Fruit fly (Drosophila melanogaster) whole organism, embryonic: ENCODE measurements around the gene alpha-Est8.

ENCODE experiments used
- Aef1 ChIP-seq: fragments of 200-800 bp; sonication (Bioruptor generic); IDR thresholded peaks from 3 replicates; pipeline ENCODE4 v1.3.6; 2022; ENCODE audit warnings: missing biosample characterization, missing genetic modification characterization
- Atf-2 ChIP-seq: fragments of 200-800 bp; sonication (Bioruptor generic); optimal IDR thresholded peaks from 2 replicates; lab custom pipeline; 2016; ENCODE audit warnings: missing biosample characterization, missing genetic modification characterization
- CG10654 ChIP-seq: fragments of 200-800 bp; sonication (Bioruptor generic); optimal IDR thresholded peaks from 2 replicates; lab custom pipeline; 2016; ENCODE audit warnings: missing biosample characterization, missing genetic modification characterization
- CG11695 ChIP-seq: fragments of 200-800 bp; sonication (Bioruptor generic); IDR thresholded peaks from 3 replicates; pipeline ENCODE4 v1.3.6; 2022; ENCODE audit warnings: missing biosample characterization, missing genetic modification characterization
- CG12769 ChIP-seq: fragments of 200-800 bp; sonication (Bioruptor generic); optimal IDR thresholded peaks from 2 replicates; lab custom pipeline; 2019; ENCODE audit warnings: missing biosample characterization, mild to moderate bottlenecking, missing genetic modification characterization, moderate library complexity
- CG13287 ChIP-seq: fragments of 200-800 bp; sonication (Bioruptor generic); IDR thresholded peaks from 2 replicates; pipeline ENCODE4 v1.3.6; 2022; ENCODE audit warnings: missing biosample characterization, missing genetic modification characterization; ENCODE audit not compliant: partially characterized antibody
- CG15269 ChIP-seq: fragments of 200-800 bp; sonication (Bioruptor generic); optimal IDR thresholded peaks from 2 replicates; lab custom pipeline; 2018; ENCODE audit warnings: missing biosample characterization, mild to moderate bottlenecking, missing genetic modification characterization, moderate library complexity
- CG1647 ChIP-seq: fragments of 200-800 bp; sonication (Bioruptor generic); optimal IDR thresholded peaks from 3 replicates; lab custom pipeline; 2016; ENCODE audit warnings: missing biosample characterization, missing genetic modification characterization
- CG17328 ChIP-seq: fragments of 200-800 bp; sonication (Bioruptor generic); IDR thresholded peaks from 2 replicates; pipeline ENCODE4 v1.3.6; 2022; ENCODE audit warnings: missing biosample characterization, missing genetic modification characterization
- CG18476 ChIP-seq: fragments of 200-800 bp; sonication (Bioruptor generic); optimal IDR thresholded peaks from 2 replicates; lab custom pipeline; 2016; ENCODE audit warnings: missing biosample characterization, mild to moderate bottlenecking, missing genetic modification characterization
- CG2678 ChIP-seq: fragments of 200-800 bp; sonication (Bioruptor generic); optimal IDR thresholded peaks from 3 replicates; lab custom pipeline; 2019; ENCODE audit warnings: missing biosample characterization, mild to moderate bottlenecking, missing genetic modification characterization, moderate library complexity
- CG31365 ChIP-seq: fragments of 200-800 bp; sonication (Bioruptor generic); optimal IDR thresholded peaks from 2 replicates; lab custom pipeline; 2018; ENCODE audit warnings: missing biosample characterization, mild to moderate bottlenecking, missing genetic modification characterization
- CG33557 ChIP-seq: fragments of 200-800 bp; sonication (Bioruptor generic); optimal IDR thresholded peaks from 2 replicates; lab custom pipeline; 2019; ENCODE audit warnings: missing biosample characterization, mild to moderate bottlenecking, missing genetic modification characterization, moderate library complexity
- CG34376 ChIP-seq: fragments of 200-800 bp; sonication (Bioruptor generic); optimal IDR thresholded peaks from 2 replicates; lab custom pipeline; 2018; ENCODE audit warnings: missing biosample characterization, mild to moderate bottlenecking, missing genetic modification characterization
- CG42726 ChIP-seq: fragments of 200-800 bp; sonication (Bioruptor generic); IDR thresholded peaks from 2 replicates; pipeline ENCODE4 v1.3.6; 2022; ENCODE audit warnings: missing biosample characterization, missing genetic modification characterization; ENCODE audit not compliant: partially characterized antibody
- CG9727 ChIP-seq: fragments of 200-800 bp; sonication (Bioruptor generic); optimal IDR thresholded peaks from 3 replicates; lab custom pipeline; 2017; ENCODE audit warnings: missing biosample characterization, mild to moderate bottlenecking, missing genetic modification characterization
- CG9817 ChIP-seq: fragments of 200-800 bp; sonication (Bioruptor generic); optimal IDR thresholded peaks from 2 replicates; lab custom pipeline; 2018; ENCODE audit warnings: missing biosample characterization, mild to moderate bottlenecking, missing genetic modification characterization, moderate library complexity
- Ets65A ChIP-seq: fragments of 200-800 bp; sonication (Bioruptor generic); peaks from one replicate; lab custom pipeline; 2016; ENCODE audit warnings: missing biosample characterization, missing genetic modification characterization
- Ets97D ChIP-seq: fragments of 200-800 bp; sonication (Bioruptor generic); optimal IDR thresholded peaks from 3 replicates; lab custom pipeline; 2016; ENCODE audit warnings: missing biosample characterization, missing genetic modification characterization
- Gsc ChIP-seq: fragments of 200-800 bp; sonication (Bioruptor generic); IDR thresholded peaks from 2 replicates; pipeline ENCODE4 v1.3.6; 2022; ENCODE audit warnings: missing biosample characterization, missing genetic modification characterization
- Lim3 ChIP-seq: fragments of 200-800 bp; sonication (Bioruptor generic); IDR thresholded peaks from 2 replicates; pipeline ENCODE4 v1.3.6; 2022; ENCODE audit warnings: missing biosample characterization, missing genetic modification characterization
- Med ChIP-seq: fragments of 200-800 bp; sonication (Bioruptor generic); peaks from one replicate; lab custom pipeline; 2016; ENCODE audit warnings: missing biosample characterization, missing genetic modification characterization, mild to moderate bottlenecking, inconsistent platforms, moderate library complexity
- NFAT ChIP-seq: fragments of 200-800 bp; sonication (Bioruptor generic); IDR thresholded peaks from 2 replicates; pipeline ENCODE4 v1.3.6; 2022; ENCODE audit warnings: missing biosample characterization, missing genetic modification characterization
- Pdp1 ChIP-seq, 2 experiments: fragments of 200-800 bp; sonication (Bioruptor generic); optimal IDR thresholded peaks; 3 replicates each; lab custom pipeline; 2016; ENCODE audit warnings: missing biosample characterization in 2 of 2, missing genetic modification characterization in 2 of 2, mild to moderate bottlenecking in 1 of 2, moderate library complexity in 1 of 2
- Ptx1 ChIP-seq: fragments of 200-800 bp; sonication (Bioruptor generic); IDR thresholded peaks from 2 replicates; pipeline ENCODE4 v1.3.6; 2022; ENCODE audit warnings: missing biosample characterization, missing genetic modification characterization
- Sox100B ChIP-seq: fragments of 200-800 bp; sonication (Bioruptor generic); optimal IDR thresholded peaks from 3 replicates; lab custom pipeline; 2018; ENCODE audit warnings: missing biosample characterization, mild to moderate bottlenecking, missing genetic modification characterization
- Sox102F ChIP-seq: fragments of 200-800 bp; sonication (Bioruptor generic); optimal IDR thresholded peaks from 2 replicates; lab custom pipeline; 2018; ENCODE audit warnings: missing biosample characterization, mild to moderate bottlenecking, missing genetic modification characterization, moderate library complexity
- Sry-β ChIP-seq: fragments of 200-800 bp; sonication (Bioruptor generic); optimal IDR thresholded peaks from 2 replicates; lab custom pipeline; 2018; ENCODE audit warnings: missing biosample characterization, mild to moderate bottlenecking, missing genetic modification characterization, moderate library complexity
- al ChIP-seq: fragments of 200-800 bp; sonication (Bioruptor generic); IDR thresholded peaks from 2 replicates; pipeline ENCODE4 v1.3.6; 2022; ENCODE audit warnings: missing biosample characterization, missing genetic modification characterization
- ase ChIP-seq: fragments of 200-800 bp; sonication (Bioruptor generic); IDR thresholded peaks from 3 replicates; pipeline ENCODE4 v1.3.6; 2022; ENCODE audit warnings: missing biosample characterization, missing genetic modification characterization
- bab2 ChIP-seq: fragments of 200-800 bp; sonication (Bioruptor generic); optimal IDR thresholded peaks from 2 replicates; lab custom pipeline; 2016; ENCODE audit warnings: missing biosample characterization, missing genetic modification characterization
- chinmo ChIP-seq: fragments of 200-800 bp; sonication (Bioruptor generic); IDR thresholded peaks from 4 replicates; pipeline ENCODE4 v1.3.6; 2022; ENCODE audit warnings: missing biosample characterization, missing genetic modification characterization; ENCODE audit not compliant: partially characterized antibody
- chm ChIP-seq: fragments of 200-800 bp; sonication (Bioruptor generic); IDR thresholded peaks from 2 replicates; pipeline ENCODE4 v1.3.6; 2022; ENCODE audit warnings: missing biosample characterization, missing genetic modification characterization
- corto ChIP-seq: fragments of 200-800 bp; sonication (Bioruptor generic); optimal IDR thresholded peaks from 2 replicates; lab custom pipeline; 2016; ENCODE audit warnings: missing biosample characterization, mild to moderate bottlenecking, missing genetic modification characterization, moderate library complexity
- cwo ChIP-seq: fragments of 200-800 bp; sonication (Bioruptor generic); optimal IDR thresholded peaks from 3 replicates; lab custom pipeline; 2017; ENCODE audit warnings: missing biosample characterization, missing genetic modification characterization, mild to moderate bottlenecking, moderate library complexity, missing genetic modification reagents
- exex ChIP-seq: fragments of 200-800 bp; sonication (Bioruptor generic); optimal IDR thresholded peaks from 4 replicates; lab custom pipeline; 2018; ENCODE audit warnings: missing biosample characterization, mild to moderate bottlenecking, missing genetic modification characterization, moderate library complexity
- fd102C ChIP-seq: fragments of 200-800 bp; sonication (Bioruptor generic); optimal IDR thresholded peaks from 2 replicates; lab custom pipeline; 2018; ENCODE audit warnings: missing biosample characterization, mild to moderate bottlenecking, missing genetic modification characterization, moderate library complexity
- fru ChIP-seq: fragments of >200 bp; optimal IDR thresholded peaks from 2 replicates; lab custom pipeline; 2017
- grn ChIP-seq: fragments of 200-800 bp; sonication (Bioruptor generic); optimal IDR thresholded peaks from 3 replicates; lab custom pipeline; 2017; ENCODE audit warnings: missing biosample characterization, missing genetic modification characterization
- gro ChIP-seq: fragments of 200-800 bp; sonication (Bioruptor generic); optimal IDR thresholded peaks from 2 replicates; lab custom pipeline; 2016; ENCODE audit warnings: missing biosample characterization, missing genetic modification characterization
- hkb ChIP-seq, 2 experiments: fragments of 200-800 bp in 1 of 2; fragments of >200 bp in 1 of 2; sonication (Bioruptor generic) in 1 of 2; IDR thresholded peaks in 1 of 2; optimal IDR thresholded peaks in 1 of 2; 2 replicates each; pipeline versions ENCODE4 v1.3.6 to Lab custom; 2017 to 2022; ENCODE audit warnings: missing biosample characterization in 1 of 2, missing genetic modification characterization in 1 of 2
- lab ChIP-seq: fragments of 200-800 bp; sonication (Bioruptor generic); optimal IDR thresholded peaks from 3 replicates; lab custom pipeline; 2017; ENCODE audit warnings: missing biosample characterization, missing genetic modification characterization, mild to moderate bottlenecking, moderate library complexity, missing genetic modification reagents
- lilli ChIP-seq: fragments of 200-800 bp; sonication (Bioruptor generic); optimal IDR thresholded peaks from 3 replicates; lab custom pipeline; 2016; ENCODE audit warnings: missing biosample characterization, missing genetic modification characterization
- mirr ChIP-seq: fragments of 200-800 bp; sonication (Bioruptor generic); optimal IDR thresholded peaks from 3 replicates; lab custom pipeline; 2018; ENCODE audit warnings: missing biosample characterization, mild to moderate bottlenecking, missing genetic modification characterization
- ranshi ChIP-seq: fragments of 200-800 bp; sonication (Bioruptor generic); IDR thresholded peaks from 2 replicates; pipeline ENCODE4 v1.3.6; 2022; ENCODE audit warnings: missing biosample characterization, missing genetic modification characterization
- seq ChIP-seq: fragments of 200-800 bp; sonication (Bioruptor generic); IDR thresholded peaks from 2 replicates; pipeline ENCODE4 v1.3.6; 2022; ENCODE audit warnings: missing biosample characterization, missing genetic modification characterization
- sob ChIP-seq: fragments of 200-800 bp; sonication (Bioruptor generic); IDR thresholded peaks from 2 replicates; pipeline ENCODE4 v1.3.6; 2022; ENCODE audit warnings: missing biosample characterization, missing genetic modification characterization
- sr ChIP-seq: fragments of 200-800 bp; sonication (Bioruptor generic); IDR thresholded peaks from 3 replicates; pipeline ENCODE4 v1.3.6; 2022; ENCODE audit warnings: missing biosample characterization, missing genetic modification characterization
- sug ChIP-seq: fragments of 200-800 bp; optimal IDR thresholded peaks from 2 replicates; lab custom pipeline; 2019; ENCODE audit warnings: missing biosample characterization, mild to moderate bottlenecking, missing genetic modification characterization, moderate library complexity
- ttk ChIP-seq: fragments of 200-800 bp; sonication (Bioruptor generic); IDR thresholded peaks from 2 replicates; pipeline ENCODE4 v2.1.2; 2022; ENCODE audit warnings: missing biosample characterization, missing genetic modification characterization

Gene alpha-Est8

dm6 chr3R:7500513-7500912, 15.0 kb downstream of the alpha-Est8 start (continued):
- no peak for TF ChIP-seq Lim3
- TF ChIP-seq CG9817, result peak; percentile 15
- peak; percentile 53 for TF ChIP-seq CG12769 (tag; lab: Kevin White, UChicago)
- TF ChIP-seq CG17328 (GFP tag; lab: Robert Waterston, UW), result peak; percentile 11; the same call in 1 of the 2 replicates
- TF ChIP-seq Ptx1 (GFP tag; lab: Robert Waterston, UW), result peak; percentile 54
- TF ChIP-seq exex (tag; lab: Kevin White, UChicago), result no peak
- 0 out of 3 replicates have a peak, but pooled peaks have one; percentile 46 for TF ChIP-seq CG11695 (GFP tag; lab: Robert Waterston, UW)
- TF ChIP-seq Ets97D (GFP tag; lab: Kevin White, UChicago), result no peak
- no peak for TF ChIP-seq hkb (optimal IDR thresholded peaks at IDR 0.05; lab: Kevin White, UChicago)
- TF ChIP-seq hkb (GFP tag; IDR thresholded peaks at IDR 0.05; lab: Robert Waterston, UW), result no peak
- peak; percentile 38 for TF ChIP-seq Sox102F
- no peak for TF ChIP-seq corto
- peak; percentile 10 for TF ChIP-seq CG9727 (GFP tag; lab: Kevin White, UChicago)

dm6 chr3R:7499488-7499887, 16.0 kb downstream of the alpha-Est8 start:
- TF ChIP-seq fd102C (no peak), Pdp1 (GFP tag; optimal IDR thresholded peaks at IDR 0.05; lab: Kevin White, UChicago) (peak in 1 of 2 experiments; percentile 95), CG42726 (GFP tag; lab: Robert Waterston, UW) (no peak), CG10654 (no peak), Med (peak; percentile 32), exex (tag; lab: Kevin White, UChicago) (peak; percentile 71), Ets65A (GFP tag; lab: Kevin White, UChicago) (no peak), ttk (GFP tag; lab: Robert Waterston, UW) (no peak), Sox100B (GFP tag; lab: Kevin White, UChicago) (no peak), Aef1 (GFP tag; lab: Robert Waterston, UW) (no peak), CG34376 (GFP tag; lab: Kevin White, UChicago) (peak; percentile 73), sug (tag; lab: Kevin White, UChicago) (peak; percentile 67), mirr (GFP tag; lab: Kevin White, UChicago) (peak; percentile 87), sob (no peak), grn (GFP tag; lab: Kevin White, UChicago) (peak; percentile 48), chinmo (GFP tag; lab: Robert Waterston, UW) (0 out of 4 replicates have a peak, but pooled peaks have one; percentile 18), CG13287 (GFP tag; lab: Robert Waterston, UW) (no peak), CG2678 (no peak), cwo (GFP tag; lab: Kevin White, UChicago) (peak; percentile 70)

- TF ChIP-seq ranshi (GFP tag; lab: Robert Waterston, UW), result no peak
- TF ChIP-seq bab2 (GFP tag; lab: Kevin White, UChicago), result no peak
- no peak for TF ChIP-seq CG33557
- no peak for TF ChIP-seq CG18476
- TF ChIP-seq Gsc (GFP tag; lab: Robert Waterston, UW), result no peak
- TF ChIP-seq lab, result peak; percentile 48
- TF ChIP-seq sr (GFP tag; lab: Robert Waterston, UW), result no peak
- TF ChIP-seq CG31365, result no peak
- TF ChIP-seq CG15269 (tag; lab: Kevin White, UChicago), result no peak
- TF ChIP-seq NFAT, result no peak
- TF ChIP-seq chm, result no peak
- no peak for TF ChIP-seq al (GFP tag; lab: Robert Waterston, UW)
- TF ChIP-seq Sry-β, result no peak
- no peak for TF ChIP-seq ase (GFP tag; lab: Robert Waterston, UW)
- peak; percentile 65 for TF ChIP-seq sug (tag; lab: Kevin White, UChicago)
- TF ChIP-seq CG1647 (GFP tag; lab: Kevin White, UChicago), result no peak
- no peak for TF ChIP-seq lilli (GFP tag; lab: Kevin White, UChicago)
- no peak for TF ChIP-seq gro (GFP tag; lab: Kevin White, UChicago)
- no peak for TF ChIP-seq fru (lab: Kevin White, UChicago)
- TF ChIP-seq Atf-2, result no peak
- no peak for TF ChIP-seq seq (GFP tag; lab: Robert Waterston, UW)
Measured at dm6 chr3R:7497488-7497887, 18.0 kb downstream of the alpha-Est8 start.
